Fruit fly (Drosophila melanogaster) whole organism, embryonic: ENCODE measurements around the gene CG15725.

Experiments used
- ATbp ChIP-seq: fragments of 200-800 bp; sonication (Bioruptor generic); optimal IDR thresholded peaks from 2 replicates; lab custom pipeline; 2017; ENCODE audit warnings: missing biosample characterization, mild to moderate bottlenecking, missing genetic modification characterization, missing genetic modification reagents
- Abd-B ChIP-seq: fragments of 200-800 bp; sonication (Bioruptor generic); optimal IDR thresholded peaks from 2 replicates; lab custom pipeline; 2018; ENCODE audit warnings: missing biosample characterization, mild to moderate bottlenecking, missing genetic modification characterization, moderate library complexity
- Atf-2 ChIP-seq: fragments of 200-800 bp; sonication (Bioruptor generic); optimal IDR thresholded peaks from 2 replicates; lab custom pipeline; 2016; ENCODE audit warnings: missing biosample characterization, missing genetic modification characterization
- CG10959 ChIP-seq: fragments of 200-800 bp; sonication (Bioruptor generic); IDR thresholded peaks from 2 replicates; pipeline ENCODE4 v1.3.6; 2022; ENCODE audit warnings: missing biosample characterization, missing genetic modification characterization
- CG11085 ChIP-seq: fragments of 200-800 bp; sonication (Bioruptor generic); IDR thresholded peaks from 2 replicates; pipeline ENCODE4 v1.3.6; 2022; ENCODE audit warnings: missing biosample characterization, missing genetic modification characterization
- CG11456 ChIP-seq: fragments of 200-800 bp; sonication (Bioruptor generic); IDR thresholded peaks from 3 replicates; pipeline ENCODE4 v1.3.6; 2022; ENCODE audit warnings: missing biosample characterization, missing genetic modification characterization
- CG11560 ChIP-seq: fragments of 200-800 bp; sonication (Bioruptor generic); IDR thresholded peaks from 3 replicates; pipeline ENCODE4 v1.3.6; 2022; ENCODE audit warnings: missing biosample characterization, missing genetic modification characterization
- CG12391 ChIP-seq: fragments of 200-800 bp; sonication (Bioruptor generic); optimal IDR thresholded peaks from 3 replicates; lab custom pipeline; 2018; ENCODE audit warnings: missing biosample characterization, mild to moderate bottlenecking, missing genetic modification characterization, moderate library complexity
- CG15073 ChIP-seq: fragments of 200-800 bp; sonication (Bioruptor generic); optimal IDR thresholded peaks from 2 replicates; lab custom pipeline; 2016; ENCODE audit warnings: missing biosample characterization, missing genetic modification characterization
- CG17385 ChIP-seq: fragments of 200-800 bp; sonication (Bioruptor generic); optimal IDR thresholded peaks from 3 replicates; lab custom pipeline; 2018; ENCODE audit warnings: missing biosample characterization, mild to moderate bottlenecking, missing genetic modification characterization
- CG17612 ChIP-seq: fragments of 200-800 bp; sonication (Bioruptor generic); IDR thresholded peaks from 2 replicates; pipeline ENCODE4 v1.3.6; 2022; ENCODE audit warnings: missing biosample characterization, missing genetic modification characterization
- CG17802 ChIP-seq: fragments of 200-800 bp; sonication (Bioruptor generic); optimal IDR thresholded peaks from 2 replicates; lab custom pipeline; 2018; ENCODE audit warnings: missing biosample characterization, mild to moderate bottlenecking, missing genetic modification characterization, moderate library complexity
- CG2678 ChIP-seq: fragments of 200-800 bp; sonication (Bioruptor generic); optimal IDR thresholded peaks from 3 replicates; lab custom pipeline; 2019; ENCODE audit warnings: missing biosample characterization, mild to moderate bottlenecking, missing genetic modification characterization, moderate library complexity
- CG3407 ChIP-seq: fragments of 200-800 bp; sonication (Bioruptor generic); optimal IDR thresholded peaks from 2 replicates; lab custom pipeline; 2018; ENCODE audit warnings: missing biosample characterization, mild to moderate bottlenecking, missing genetic modification characterization
- CG4617 ChIP-seq: fragments of 200-800 bp; sonication (Bioruptor generic); optimal IDR thresholded peaks from 3 replicates; lab custom pipeline; 2016; ENCODE audit warnings: missing biosample characterization, missing genetic modification characterization, borderline replicate concordance
- CG6654 ChIP-seq: fragments of 200-800 bp; sonication (Bioruptor generic); optimal IDR thresholded peaks from 2 replicates; lab custom pipeline; 2017; ENCODE audit warnings: missing biosample characterization, mild to moderate bottlenecking, missing genetic modification characterization
- CG7928 ChIP-seq: fragments of 200-800 bp; sonication (Bioruptor generic); optimal IDR thresholded peaks from 2 replicates; lab custom pipeline; 2017; ENCODE audit warnings: missing biosample characterization, mild to moderate bottlenecking, missing genetic modification characterization
- CG8944 ChIP-seq: fragments of 200-800 bp; sonication (Bioruptor generic); optimal IDR thresholded peaks from 3 replicates; lab custom pipeline; 2016; ENCODE audit warnings: missing biosample characterization, missing genetic modification characterization
- CrebB ChIP-seq: fragments of 200-800 bp; sonication (Bioruptor generic); optimal IDR thresholded peaks from 3 replicates; lab custom pipeline; 2018; ENCODE audit warnings: missing biosample characterization, mild to moderate bottlenecking, missing genetic modification characterization
- Doc3 ChIP-seq: fragments of 200-800 bp; sonication (Bioruptor generic); IDR thresholded peaks from 3 replicates; pipeline ENCODE4 v1.3.6; 2022; ENCODE audit warnings: missing biosample characterization, missing genetic modification characterization; ENCODE audit not compliant: partially characterized antibody
- E2f2 ChIP-seq: fragments of 200-800 bp; sonication (Bioruptor generic); IDR thresholded peaks from 2 replicates; pipeline ENCODE4 v1.3.6; 2022; ENCODE audit warnings: missing biosample characterization, missing genetic modification characterization
- Lhr ChIP-seq: fragments of 200-800 bp; sonication (Bioruptor generic); optimal IDR thresholded peaks from 3 replicates; lab custom pipeline; 2017; ENCODE audit warnings: mild to moderate bottlenecking, missing biosample characterization, missing genetic modification reagents, missing genetic modification characterization
- NC2α ChIP-seq: fragments of 200-800 bp; sonication (Bioruptor generic); optimal IDR thresholded peaks from 2 replicates; lab custom pipeline; 2016; ENCODE audit warnings: missing biosample characterization, missing genetic modification characterization
- Opbp ChIP-seq: fragments of 200-800 bp; sonication (Bioruptor generic); IDR thresholded peaks from 3 replicates; pipeline ENCODE4 v1.3.6; 2022; ENCODE audit warnings: missing biosample characterization, missing genetic modification characterization; ENCODE audit not compliant: partially characterized antibody
- Six4 ChIP-seq: fragments of 200-800 bp; sonication (Bioruptor generic); optimal IDR thresholded peaks from 2 replicates; lab custom pipeline; 2016; ENCODE audit warnings: missing biosample characterization, missing genetic modification characterization
- Xrp1 ChIP-seq: fragments of 200-800 bp; sonication (Bioruptor generic); IDR thresholded peaks from 2 replicates; pipeline ENCODE4 v1.3.6; 2022; ENCODE audit warnings: missing biosample characterization, missing genetic modification characterization
- abd-A ChIP-seq: fragments of 200-800 bp; sonication (Bioruptor generic); optimal IDR thresholded peaks from 3 replicates; lab custom pipeline; 2019; ENCODE audit warnings: missing biosample characterization, mild to moderate bottlenecking, missing genetic modification characterization, moderate library complexity
- amos ChIP-seq: fragments of 200-800 bp; sonication (Bioruptor generic); IDR thresholded peaks from 2 replicates; pipeline ENCODE4 v1.3.6; 2022; ENCODE audit warnings: missing biosample characterization, missing genetic modification characterization; ENCODE audit not compliant: partially characterized antibody
- ash1 ChIP-seq: fragments of 200-800 bp; sonication (Bioruptor generic); optimal IDR thresholded peaks from 2 replicates; lab custom pipeline; 2018; ENCODE audit warnings: missing biosample characterization, mild to moderate bottlenecking, missing genetic modification characterization
- corto ChIP-seq: fragments of 200-800 bp; sonication (Bioruptor generic); optimal IDR thresholded peaks from 2 replicates; lab custom pipeline; 2016; ENCODE audit warnings: missing biosample characterization, mild to moderate bottlenecking, missing genetic modification characterization, moderate library complexity
- dimm ChIP-seq: fragments of 200-800 bp; sonication (Bioruptor generic); IDR thresholded peaks from 2 replicates; pipeline ENCODE4 v1.3.6; 2022; ENCODE audit warnings: missing biosample characterization, missing genetic modification characterization
- disco-r ChIP-seq: fragments of 200-800 bp; sonication (Bioruptor generic); optimal IDR thresholded peaks from 2 replicates; lab custom pipeline; 2016; ENCODE audit warnings: missing biosample characterization, missing genetic modification characterization
- dm ChIP-seq: fragments of 200-800 bp; sonication (Bioruptor generic); optimal IDR thresholded peaks from 3 replicates; lab custom pipeline; 2016; ENCODE audit warnings: missing biosample characterization, missing genetic modification characterization
- fd64A ChIP-seq: fragments of 200-800 bp; sonication (Bioruptor generic); optimal IDR thresholded peaks from 3 replicates; lab custom pipeline; 2018; ENCODE audit warnings: missing biosample characterization, mild to moderate bottlenecking, missing genetic modification characterization
- ftz-f1 ChIP-seq: fragments of 200-800 bp; sonication (Bioruptor generic); optimal IDR thresholded peaks from 2 replicates; lab custom pipeline; 2016; ENCODE audit warnings: missing biosample characterization, missing genetic modification characterization
- hbn ChIP-seq: fragments of 200-800 bp; sonication (Bioruptor generic); IDR thresholded peaks from 2 replicates; pipeline ENCODE4 v1.3.6; 2022; ENCODE audit warnings: missing biosample characterization, missing genetic modification characterization; ENCODE audit not compliant: partially characterized antibody
- hkb ChIP-seq, 2 experiments: fragments of 200-800 bp in 1 of 2; fragments of >200 bp in 1 of 2; sonication (Bioruptor generic) in 1 of 2; IDR thresholded peaks in 1 of 2; optimal IDR thresholded peaks in 1 of 2; 2 replicates each; pipeline versions ENCODE4 v1.3.6 to Lab custom; 2017 to 2022; ENCODE audit warnings: missing biosample characterization in 1 of 2, missing genetic modification characterization in 1 of 2
- ind ChIP-seq: fragments of 200-800 bp; sonication (Bioruptor generic); optimal IDR thresholded peaks from 3 replicates; lab custom pipeline; 2016; ENCODE audit warnings: missing biosample characterization, missing genetic modification characterization
- mam ChIP-seq: fragments of 200-800 bp; sonication (Bioruptor generic); optimal IDR thresholded peaks from 3 replicates; lab custom pipeline; 2016; ENCODE audit warnings: missing biosample characterization, missing genetic modification characterization
- otp ChIP-seq: fragments of 200-800 bp; sonication (Bioruptor generic); IDR thresholded peaks from 3 replicates; pipeline ENCODE4, ENCODE4 v1.3.6; 2022; ENCODE audit warnings: missing biosample characterization, missing genetic modification characterization
- pfk ChIP-seq: fragments of 200-800 bp; sonication (Bioruptor generic); optimal IDR thresholded peaks from 2 replicates; lab custom pipeline; 2018; ENCODE audit warnings: missing biosample characterization, mild to moderate bottlenecking, missing genetic modification characterization, moderate library complexity
- phol ChIP-seq: fragments of 200-800 bp; sonication (Bioruptor generic); optimal IDR thresholded peaks from 3 replicates; lab custom pipeline; 2018; ENCODE audit warnings: missing biosample characterization, mild to moderate bottlenecking, missing genetic modification characterization, moderate library complexity
- pum ChIP-seq: fragments of 200-800 bp; sonication (Bioruptor generic); optimal IDR thresholded peaks from 2 replicates; lab custom pipeline; 2016; ENCODE audit warnings: missing biosample characterization, missing genetic modification characterization
- ro ChIP-seq: fragments of 200-800 bp; sonication (Bioruptor generic); IDR thresholded peaks from 2 replicates; pipeline ENCODE4 v1.3.6; 2022; ENCODE audit warnings: missing biosample characterization, missing genetic modification characterization
- row ChIP-seq: fragments of 200-800 bp; sonication (Bioruptor generic); IDR thresholded peaks from 3 replicates; pipeline ENCODE4 v1.3.6; 2022; ENCODE audit warnings: missing biosample characterization, missing genetic modification characterization
- shn ChIP-seq: fragments of 200-800 bp; sonication (Bioruptor generic); optimal IDR thresholded peaks from 3 replicates; lab custom pipeline; 2016; ENCODE audit warnings: missing biosample characterization, missing genetic modification characterization
- sim ChIP-seq: fragments of 200-800 bp; sonication (Bioruptor generic); IDR thresholded peaks from 2 replicates; pipeline ENCODE4 v1.3.6; 2022; ENCODE audit warnings: missing biosample characterization, missing genetic modification characterization
- vvl ChIP-seq: fragments of 200-800 bp; sonication (Bioruptor generic); IDR thresholded peaks from 2 replicates; pipeline ENCODE4 v1.3.6; 2022; ENCODE audit warnings: missing biosample characterization, missing genetic modification characterization
- zfh2 ChIP-seq: fragments of 200-800 bp; sonication (Bioruptor generic); optimal IDR thresholded peaks from 2 replicates; lab custom pipeline; 2016; ENCODE audit warnings: missing biosample characterization, missing genetic modification characterization

CG15725 gene

dm6 chrX:12734710-12735462 lies 29.2 kb downstream of the CG15725 start (continued):
- TF ChIP-seq CG12391 (tag; lab: Kevin White, UChicago) (peak; percentile 90), pfk (GFP tag; lab: Kevin White, UChicago) (peak; percentile 53), CG11560 (tag; lab: Robert Waterston, UW) (peak; percentile 73; the same call in 2 of the 3 replicates), E2f2 (peak; percentile 64), ro (peak; percentile 47; the same call in 1 of the 2 replicates), vvl (GFP tag; lab: Robert Waterston, UW) (peak; percentile 88), hbn (no peak), CG11085 (peak; percentile 75), CG3407 (GFP tag; lab: Kevin White, UChicago) (no peak), Abd-B (GFP tag; lab: Kevin White, UChicago) (peak; percentile 87), CG4617 (GFP tag; lab: Kevin White, UChicago) (peak; percentile 21), pum (no peak), Lhr (GFP tag; lab: Kevin White, UChicago) (peak; percentile 42), mam (GFP tag; lab: Kevin White, UChicago) (no peak), CrebB (tag; lab: Kevin White, UChicago) (peak; percentile 53), ash1 (GFP tag; lab: Kevin White, UChicago) (peak; percentile 81), NC2α (GFP tag; lab: Kevin White, UChicago) (no peak), CG7928 (GFP tag; lab: Kevin White, UChicago) (peak; percentile 36), dimm (GFP tag; lab: Robert Waterston, UW) (peak; percentile 71), ftz-f1 (GFP tag; lab: Kevin White, UChicago) (no peak), disco-r (GFP tag; lab: Kevin White, UChicago) (no peak), ATbp (GFP tag; lab: Kevin White, UChicago) (peak; percentile 78), corto (peak; percentile 69), Atf-2 (no peak), Opbp (GFP tag; lab: Robert Waterston, UW) (no peak), Xrp1 (peak; percentile 89), Doc3 (GFP tag; lab: Robert Waterston, UW) (no peak), CG2678 (tag; lab: Kevin White, UChicago) (peak; percentile 97), CG10959 (GFP tag; lab: Robert Waterston, UW) (peak; percentile 72), hkb (optimal IDR thresholded peaks at IDR 0.05; lab: Kevin White, UChicago) (no peak), hkb (GFP tag; IDR thresholded peaks at IDR 0.05; lab: Robert Waterston, UW) (peak; percentile 80), CG15073 (GFP tag; lab: Kevin White, UChicago) (peak; percentile 34), shn (no peak), sim (GFP tag; lab: Robert Waterston, UW) (no peak), row (GFP tag; lab: Robert Waterston, UW) (peak; percentile 97), CG17802 (tag; lab: Kevin White, UChicago) (peak; percentile 48), ind (GFP tag; lab: Kevin White, UChicago) (peak; percentile 89), phol (tag; lab: Kevin White, UChicago) (peak; percentile 91), abd-A (tag; lab: Kevin White, UChicago) (peak; percentile 98), zfh2 (GFP tag; lab: Kevin White, UChicago) (no peak), Six4 (GFP tag; lab: Kevin White, UChicago) (peak; percentile 22), otp (GFP tag; lab: Robert Waterston, UW) (peak; percentile 67; the same call in 2 of the 3 replicates), amos (no peak; the same call in 1 of the 2 replicates), dm (GFP tag; lab: Kevin White, UChicago) (no peak), CG8944 (GFP tag; lab: Kevin White, UChicago) (no peak), CG17612 (GFP tag; lab: Robert Waterston, UW) (peak; percentile 27; the same call in 1 of the 2 replicates), CG11456 (GFP tag; lab: Robert Waterston, UW) (peak; percentile 84), fd64A (GFP tag; lab: Kevin White, UChicago) (no peak), CG17385 (peak; percentile 95), CG6654 (GFP tag; lab: Kevin White, UChicago) (peak; percentile 55)
